Fruit fly (Drosophila melanogaster) Kc167 (cell line): ENCODE measurements around the gene rb.

Experiments
- Myc ChIP-seq: fragments of >200 bp; optimal IDR thresholded peaks from 2 replicates; lab custom pipeline; 2017; ENCODE audit warnings: missing external identifiers
- Sin3A ChIP-seq: fragments of >200 bp; optimal IDR thresholded peaks from 2 replicates; lab custom pipeline; 2018; ENCODE audit warnings: missing external identifiers
- h ChIP-seq: fragments of >200 bp; optimal IDR thresholded peaks from 3 replicates; lab custom pipeline; 2018; ENCODE audit warnings: missing external identifiers
- insv ChIP-seq: fragments of >200 bp; optimal IDR thresholded peaks from 3 replicates; lab custom pipeline; 2018; ENCODE audit warnings: missing external identifiers
- psq ChIP-seq: fragments of >200 bp; optimal IDR thresholded peaks from 2 replicates; lab custom pipeline; 2017; ENCODE audit warnings: missing external identifiers
- ttk ChIP-seq: sonication (Bioruptor generic); optimal IDR thresholded peaks from 2 replicates; lab custom pipeline; 2017; ENCODE audit warnings: missing external identifiers

rb gene

dm6 chrX:4505318-4505717 lies 35.1 kb downstream of the rb start:
- TF ChIP-seq Sin3A (lab: Kevin White, UChicago) = no peak
- TF ChIP-seq ttk (lab: Kevin White, UChicago) = no peak
- no peak for TF ChIP-seq psq
- no peak for TF ChIP-seq Myc (lab: Kevin White, UChicago)
- TF ChIP-seq h (lab: Kevin White, UChicago) = no peak
- TF ChIP-seq insv (lab: Kevin White, UChicago) = no peak

DNA sequence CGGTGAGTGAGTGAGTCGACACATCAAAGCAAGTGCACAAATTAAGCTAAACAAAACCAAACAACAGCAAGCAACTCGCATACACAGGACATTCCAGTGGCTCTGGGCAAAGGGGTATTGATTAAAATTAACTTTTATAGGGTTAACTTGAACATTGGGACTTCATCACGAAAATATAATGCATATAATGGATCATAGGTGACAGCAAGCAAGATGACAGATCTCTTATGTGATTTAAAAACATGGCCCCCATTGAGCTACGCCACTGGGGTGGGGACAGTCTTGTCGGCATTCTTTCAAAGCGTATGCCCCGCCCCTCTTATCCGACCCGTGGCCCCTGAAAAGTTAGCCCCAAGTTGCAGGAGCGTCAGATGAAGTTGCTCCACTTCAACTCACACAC lies 36.9 kb downstream of the rb start:
- TF ChIP-seq ttk (lab: Kevin White, UChicago) = no peak
- TF ChIP-seq Sin3A (lab: Kevin White, UChicago) = no peak
- TF ChIP-seq insv (lab: Kevin White, UChicago) = no peak
- no peak for TF ChIP-seq Myc (lab: Kevin White, UChicago)
- no peak for TF ChIP-seq psq
- TF ChIP-seq h (lab: Kevin White, UChicago) = no peak

- TF ChIP-seq Sin3A (lab: Kevin White, UChicago) = no peak
- TF ChIP-seq Myc (lab: Kevin White, UChicago) = no peak
- TF ChIP-seq ttk (lab: Kevin White, UChicago) = no peak
- no peak for TF ChIP-seq insv (lab: Kevin White, UChicago)
- no peak for TF ChIP-seq psq
- TF ChIP-seq h (lab: Kevin White, UChicago) = no peak
Measured at dm6 chrX:4498234-4498633, 42.2 kb downstream of the rb start.

- TF ChIP-seq insv (lab: Kevin White, UChicago) (no peak), h (lab: Kevin White, UChicago) (no peak), psq (no peak), ttk (lab: Kevin White, UChicago) (no peak), Sin3A (lab: Kevin White, UChicago) (no peak), Myc (lab: Kevin White, UChicago) (no peak)
Measured at dm6 chrX:4493192-4493900, 47.1 kb downstream of the rb start.
